Worm (Caenorhabditis elegans): ENCODE measurements around the gene hrpl-1.
A peak's percentile ranks its signal among the peaks of the same experiment; 100 is the strongest.

Gene hrpl-1

ce11 chrII:6870803-6871202, 27.7 kb upstream of the hrpl-1 start, which contains the start of gene clhm-1:
Gene clhm-1 (minus strand): TSS chrII:6871009.
- TF ChIP-seq ztf-11 (tag; optimal IDR thresholded peaks at IDR 0.05) (no peak), nhr-237 (tag; optimal IDR thresholded peaks at IDR 0.05) (no peak), ceh-43 (GFP tag; optimal IDR thresholded peaks at IDR 0.05) (no peak), M03D4.4 (tag; optimal IDR thresholded peaks at IDR 0.05) (no peak), mls-2 (tag; optimal IDR thresholded peaks at IDR 0.05) (no peak), hlh-1 (tag; optimal IDR thresholded peaks at IDR 0.05) (peak; percentile 62), zip-8 (tag; optimal IDR thresholded peaks at IDR 0.05) (no peak)

ce11 chrII:6872493-6872892, 26.0 kb upstream of the hrpl-1 start, which contains the start of gene C44B7.5:
Gene C44B7.5 (minus strand): TSS chrII:6872593.
- TF ChIP-seq ceh-39 (tag; optimal IDR thresholded peaks at IDR 0.05), result no peak
- TF ChIP-seq unc-39 (tag; optimal IDR thresholded peaks at IDR 0.05), result no peak
- TF ChIP-seq elt-1 (tag; optimal IDR thresholded peaks at IDR 0.05; ENCODE audit: borderline replicate concordance, insufficient read depth), result no peak
- no peak for TF ChIP-seq unc-62 (GFP tag; optimal IDR thresholded peaks at IDR 0.05)
- TF ChIP-seq zip-8 (tag; optimal IDR thresholded peaks at IDR 0.05), result no peak

ce11 chrII:6876957-6877356, 21.6 kb upstream of the hrpl-1 start, which contains the start of gene slc-36.5:
Gene slc-36.5 (minus strand): TSS chrII:6877057.
- no peak for TF ChIP-seq M03D4.4 (tag; optimal IDR thresholded peaks at IDR 0.05)

- TF ChIP-seq drap-1 (GFP tag; optimal IDR thresholded peaks at IDR 0.05) (no peak), unc-62 (GFP tag; optimal IDR thresholded peaks at IDR 0.05) (no peak), snpc-4 (tag; optimal IDR thresholded peaks at IDR 0.05) (no peak), nhr-237 (tag; optimal IDR thresholded peaks at IDR 0.05) (no peak), nhr-76 (tag; optimal IDR thresholded peaks at IDR 0.05) (no peak), pha-4 (tag; optimal IDR thresholded peaks at IDR 0.05) (no peak), elt-3 (tag; optimal IDR thresholded peaks at IDR 0.05) (no peak), nhr-28 (tag; optimal IDR thresholded peaks at IDR 0.05) (no peak), lsy-2 (tag; optimal IDR thresholded peaks at IDR 0.05) (no peak), flh-1 (GFP tag; optimal IDR thresholded peaks at IDR 0.05) (no peak), cnd-1 (tag; optimal IDR thresholded peaks at IDR 0.05) (no peak), blmp-1 (tag; optimal IDR thresholded peaks at IDR 0.05) (no peak), tbx-8 (GFP tag; optimal IDR thresholded peaks at IDR 0.05) (no peak), ceh-43 (GFP tag; optimal IDR thresholded peaks at IDR 0.05) (no peak), elt-1 (tag; optimal IDR thresholded peaks at IDR 0.05; ENCODE audit: borderline replicate concordance, insufficient read depth) (no peak), lin-13 (tag; optimal IDR thresholded peaks at IDR 0.05) (no peak), unc-120 (tag; optimal IDR thresholded peaks at IDR 0.05; ENCODE audit: poor library complexity, severe bottlenecking) (no peak), mab-5 (tag; optimal IDR thresholded peaks at IDR 0.05) (no peak), mls-2 (tag; optimal IDR thresholded peaks at IDR 0.05) (no peak), sem-2 (GFP tag; optimal IDR thresholded peaks at IDR 0.05) (no peak)
These were observed 20.6 kb upstream of the hrpl-1 start for ce11 chrII:6877881-6878280.

ce11 chrII:6880067-6880466, 18.5 kb upstream of the hrpl-1 start, which contains the start of gene C44B7.7:
Gene C44B7.7 (minus strand): TSS chrII:6880167.
- no peak for TF ChIP-seq nhr-237 (tag; optimal IDR thresholded peaks at IDR 0.05)
- no peak for TF ChIP-seq lsy-2 (tag; optimal IDR thresholded peaks at IDR 0.05)
- no peak for TF ChIP-seq M03D4.4 (tag; optimal IDR thresholded peaks at IDR 0.05)
- TF ChIP-seq ceh-39 (tag; optimal IDR thresholded peaks at IDR 0.05), result no peak
- TF ChIP-seq sptf-1 (tag; optimal IDR thresholded peaks at IDR 0.05), result no peak
- no peak for TF ChIP-seq mls-2 (tag; optimal IDR thresholded peaks at IDR 0.05)
- TF ChIP-seq zip-8 (tag; optimal IDR thresholded peaks at IDR 0.05), result no peak
- no peak for TF ChIP-seq elt-3 (tag; optimal IDR thresholded peaks at IDR 0.05)
- TF ChIP-seq blmp-1 (tag; optimal IDR thresholded peaks at IDR 0.05), result no peak
- TF ChIP-seq flh-1 (GFP tag; optimal IDR thresholded peaks at IDR 0.05), result no peak
- TF ChIP-seq tbx-8 (GFP tag; optimal IDR thresholded peaks at IDR 0.05), result no peak
- TF ChIP-seq elt-1 (tag; optimal IDR thresholded peaks at IDR 0.05; ENCODE audit: borderline replicate concordance, insufficient read depth), result no peak
- no peak for TF ChIP-seq unc-120 (tag; optimal IDR thresholded peaks at IDR 0.05; ENCODE audit: poor library complexity, severe bottlenecking)
- TF ChIP-seq ceh-83 (GFP tag; optimal IDR thresholded peaks at IDR 0.05), result no peak
- TF ChIP-seq ztf-11 (tag; optimal IDR thresholded peaks at IDR 0.05), result no peak
- TF ChIP-seq nhr-2 (tag; optimal IDR thresholded peaks at IDR 0.05), result no peak
- no peak for TF ChIP-seq cnd-1 (tag; optimal IDR thresholded peaks at IDR 0.05)

- TF ChIP-seq unc-39 (tag; optimal IDR thresholded peaks at IDR 0.05) (no peak), blmp-1 (tag; optimal IDR thresholded peaks at IDR 0.05) (no peak), lin-13 (tag; optimal IDR thresholded peaks at IDR 0.05) (no peak)
These were observed 16.2 kb upstream of the hrpl-1 start for ce11 chrII:6882335-6882734.
